Worm (Caenorhabditis elegans) whole organism, early embryonic: ENCODE measurements around the gene tat-6.

Source experiments
- ama-1 ChIP-seq: fragments of 150-350 bp; optimal IDR thresholded peaks from 2 replicates; lab custom pipeline; 2014
- flt-1 ChIP-seq: fragments of 200-800 bp; sonication (Bioruptor generic); IDR thresholded peaks from 2 replicates; pipeline ENCODE4 v1.3.6; 2022; ENCODE audit warnings: missing genetic modification characterization, missing compliant biosample characterization

DNA sequence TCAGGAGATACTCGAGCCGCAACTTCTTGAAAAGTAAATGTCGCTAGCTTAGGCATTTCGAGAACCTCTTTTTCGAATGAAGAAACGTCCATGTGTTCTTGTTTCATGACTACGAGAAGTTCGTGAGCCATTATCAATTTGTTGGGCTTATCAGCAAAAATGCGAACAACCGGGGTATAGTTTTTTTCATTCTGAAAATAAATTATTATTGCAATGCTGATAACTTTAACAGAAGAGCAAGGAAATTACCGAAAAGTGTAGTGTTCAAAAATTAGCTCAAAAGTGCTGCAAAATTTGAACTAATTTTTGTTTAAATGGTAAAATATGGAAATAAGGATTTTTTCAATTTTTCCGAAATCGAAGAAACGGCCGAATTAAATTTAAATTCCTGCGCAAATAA lies 16.7 kb upstream of the tat-6 start:
- no peak for TF ChIP-seq flt-1 (GFP tag; lab: Robert Waterston, UW)
- TF ChIP-seq ama-1 (lab: Kevin White, UChicago) = no peak
